Worm (Caenorhabditis elegans) whole organism, early embryonic: ENCODE results near the gene R02F11.1.

Experiments
- F13C5.2 ChIP-seq: sonication (generic microtip); optimal IDR thresholded peaks from 2 replicates; lab custom pipeline; 2017; ENCODE audit warnings: mild to moderate bottlenecking, missing genetic modification characterization, inconsistent platforms, missing compliant biosample characterization
- aly-1 ChIP-seq: sonication (generic microtip); optimal IDR thresholded peaks from 2 replicates; lab custom pipeline; 2016; ENCODE audit warnings: missing genetic modification characterization, missing compliant biosample characterization
- ama-1 ChIP-seq: fragments of 150-350 bp; optimal IDR thresholded peaks from 2 replicates; lab custom pipeline; 2014
- ceh-13 ChIP-seq: fragments of 200-800 bp; sonication (Bioruptor generic); optimal IDR thresholded peaks from 2 replicates; lab custom pipeline; 2018; ENCODE audit warnings: mild to moderate bottlenecking, missing genetic modification characterization, missing compliant biosample characterization
- ceh-36 ChIP-seq: sonication (generic microtip); optimal IDR thresholded peaks from 2 replicates; lab custom pipeline; 2016; ENCODE audit warnings: missing genetic modification characterization, inconsistent platforms, missing compliant biosample characterization
- ets-7 ChIP-seq: sonication (generic microtip); optimal IDR thresholded peaks from 2 replicates; lab custom pipeline; 2016; ENCODE audit warnings: missing genotype, missing genetic modification characterization, missing compliant biosample characterization
- flt-1 ChIP-seq: fragments of 200-800 bp; sonication (Bioruptor generic); IDR thresholded peaks from 2 replicates; pipeline ENCODE4 v1.3.6; 2022; ENCODE audit warnings: missing genetic modification characterization, missing compliant biosample characterization
- hmg-4 ChIP-seq: fragments of 200-800 bp; sonication (Bioruptor generic); optimal IDR thresholded peaks from 2 replicates; lab custom pipeline; 2018; ENCODE audit warnings: mild to moderate bottlenecking, missing genetic modification characterization, missing compliant biosample characterization
- hnd-1 ChIP-seq: sonication (generic microtip); optimal IDR thresholded peaks from 2 replicates; lab custom pipeline; 2016; ENCODE audit warnings: missing genetic modification characterization, missing compliant biosample characterization
- sea-1 ChIP-seq: fragments of 200-800 bp; sonication (Bioruptor generic); conservative IDR thresholded peaks from 2 replicates; pipeline ENCODE4 v1.3.6; 2022; ENCODE audit warnings: missing genetic modification characterization, missing compliant biosample characterization
- tbx-37 ChIP-seq: fragments of 200-800 bp; sonication (Bioruptor generic); conservative IDR thresholded peaks from 2 replicates; pipeline ENCODE4 v1.3.6; 2022; ENCODE audit warnings: missing genetic modification reagents, missing genetic modification characterization, missing compliant biosample characterization
- tra-4 ChIP-seq: sonication (generic microtip); optimal IDR thresholded peaks from 2 replicates; lab custom pipeline; 2017; ENCODE audit warnings: missing genetic modification characterization, missing compliant biosample characterization

ce11 chrV:4755308-4756029 lies 45.4 kb upstream of the R02F11.1 start, which contains the start of gene pgl-3:
- TF ChIP-seq ceh-13 (GFP tag; lab: Kevin White, UChicago), result no peak
- TF ChIP-seq ama-1 (lab: Kevin White, UChicago), result no peak
- TF ChIP-seq tra-4 (tag; lab: Kevin White, UChicago), result no peak
- no peak for TF ChIP-seq ceh-36
- TF ChIP-seq tbx-37 (GFP tag; lab: Robert Waterston, UW), result no peak
- TF ChIP-seq F13C5.2, result no peak
- no peak for TF ChIP-seq flt-1 (GFP tag; lab: Robert Waterston, UW)
- no peak for TF ChIP-seq ets-7 (tag; lab: Kevin White, UChicago)
- no peak for TF ChIP-seq hmg-4
- no peak for TF ChIP-seq hnd-1 (tag; lab: Kevin White, UChicago)
- TF ChIP-seq aly-1 (tag; lab: Kevin White, UChicago), result no peak
- no peak for TF ChIP-seq sea-1 (GFP tag; lab: Robert Waterston, UW)
